Fruit fly (Drosophila melanogaster): Measurements from ENCODE around the gene vex.
"Not testable (repeated sequence)": the region's sequence is repeated elsewhere in the genome, so short reads cannot be mapped to it uniquely, and the experiment has no call there.

Gene vex

DNA sequence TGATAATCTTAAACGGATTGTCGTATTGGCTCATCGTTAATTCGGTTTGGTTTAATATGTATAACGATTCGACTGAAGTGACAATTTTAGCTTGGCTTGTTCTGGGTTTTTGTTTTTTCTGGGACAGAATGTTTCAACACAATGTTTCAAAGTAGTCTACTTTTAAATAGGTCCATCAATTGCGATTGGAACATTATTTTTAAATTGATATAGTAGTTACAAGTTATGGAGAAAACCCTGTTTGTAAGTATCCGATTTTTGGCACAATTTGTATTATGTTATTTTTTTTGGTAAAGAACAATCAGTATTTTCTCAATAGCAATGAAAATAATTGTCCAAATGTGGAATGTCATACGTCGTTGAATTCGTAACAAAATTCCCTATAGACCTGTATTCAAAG lies 88.8 kb downstream of the vex start, which contains the start of gene Rab9Fa:
Rab9Fa (minus strand) TSS at position 101 of the 400 bp plus-strand sequence.
- not testable (repeated sequence) for TF ChIP-seq CG17801 (GFP tag; optimal IDR thresholded peaks at IDR 0.05; ENCODE audit: partially characterized antibody)

DNA sequence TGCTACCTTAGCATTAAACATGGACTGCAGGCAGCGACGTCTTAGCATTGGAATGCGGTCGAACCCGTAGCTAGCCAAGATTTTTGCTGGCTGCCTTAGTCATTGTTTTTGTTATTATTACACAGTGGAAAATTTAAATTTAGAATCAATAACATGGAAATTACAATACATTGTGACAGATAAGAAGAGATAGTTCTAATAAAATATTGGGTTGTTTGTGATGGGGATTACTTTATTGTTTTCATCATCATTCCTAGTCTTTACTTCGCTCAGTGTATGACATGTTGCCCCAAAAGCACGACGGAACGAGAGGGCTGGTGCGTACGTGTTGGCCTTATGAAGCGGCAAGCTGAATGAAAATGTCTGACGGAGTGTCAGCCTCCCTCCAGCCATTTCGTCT lies 103.1 kb downstream of the vex start:
- no peak for TF ChIP-seq CG17801 (GFP tag; optimal IDR thresholded peaks at IDR 0.05; ENCODE audit: partially characterized antibody)

DNA sequence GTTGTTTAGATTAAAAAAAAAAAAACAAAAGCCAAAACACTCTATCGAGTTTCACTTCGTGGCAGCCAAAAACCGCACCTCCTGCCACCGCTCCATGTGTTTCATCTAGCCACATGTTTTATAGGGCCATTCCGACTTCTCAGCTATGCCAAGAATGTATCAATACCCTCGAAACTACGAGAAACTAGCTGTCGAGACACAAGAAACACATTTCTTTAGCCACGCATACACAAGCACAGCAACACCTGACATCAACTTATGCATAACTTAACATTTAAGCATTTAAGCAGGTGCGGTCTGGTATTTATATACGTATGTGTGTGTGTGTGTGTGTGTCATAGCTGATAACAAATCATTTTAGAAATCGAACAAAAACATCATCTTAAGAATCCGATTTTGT lies 104.1 kb downstream of the vex start:
- TF ChIP-seq CG17801 (GFP tag; optimal IDR thresholded peaks at IDR 0.05; ENCODE audit: partially characterized antibody): no peak

DNA sequence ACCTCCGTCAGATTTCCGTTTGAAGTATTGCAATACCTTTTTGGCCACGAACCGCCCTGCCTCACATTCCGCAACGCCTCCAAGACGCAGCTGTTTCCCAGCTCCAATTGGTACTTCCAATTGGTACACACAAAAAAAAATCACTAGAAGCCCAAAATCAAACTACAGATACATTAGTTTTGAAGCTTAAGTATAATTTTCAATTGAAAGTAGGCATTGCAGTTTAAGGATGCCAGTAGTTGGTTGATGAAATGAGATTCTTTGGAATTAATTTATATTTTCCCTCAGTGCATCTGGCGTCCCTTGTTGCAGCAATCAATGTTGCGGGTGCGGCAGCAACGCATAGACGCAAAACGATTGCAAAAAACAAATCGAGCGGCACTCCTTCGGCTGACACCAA lies 105.9 kb downstream of the vex start:
- TF ChIP-seq CG17801 (GFP tag; optimal IDR thresholded peaks at IDR 0.05; ENCODE audit: partially characterized antibody): no peak

DNA sequence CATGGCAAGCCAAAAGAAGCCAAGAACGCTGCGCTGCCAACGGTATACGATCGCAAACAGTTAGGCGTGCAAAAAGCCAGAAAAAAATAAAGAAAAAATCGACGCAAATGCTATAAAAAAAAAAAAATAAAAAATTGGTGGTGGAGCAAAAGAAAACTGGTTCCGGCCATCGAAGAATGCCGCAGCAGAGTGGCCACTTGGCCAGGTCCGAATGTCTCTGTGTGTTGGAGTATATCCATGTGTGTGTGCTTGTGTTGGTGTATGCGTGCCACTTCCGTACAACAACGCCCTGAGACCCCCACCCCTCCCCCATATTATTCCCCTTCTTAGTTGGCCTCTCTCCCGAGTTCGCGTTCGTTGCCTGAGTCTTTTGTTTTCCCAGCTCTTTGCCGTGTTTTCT lies 107.4 kb downstream of the vex start:
- no peak for TF ChIP-seq CG17801 (GFP tag; optimal IDR thresholded peaks at IDR 0.05; ENCODE audit: partially characterized antibody)

DNA sequence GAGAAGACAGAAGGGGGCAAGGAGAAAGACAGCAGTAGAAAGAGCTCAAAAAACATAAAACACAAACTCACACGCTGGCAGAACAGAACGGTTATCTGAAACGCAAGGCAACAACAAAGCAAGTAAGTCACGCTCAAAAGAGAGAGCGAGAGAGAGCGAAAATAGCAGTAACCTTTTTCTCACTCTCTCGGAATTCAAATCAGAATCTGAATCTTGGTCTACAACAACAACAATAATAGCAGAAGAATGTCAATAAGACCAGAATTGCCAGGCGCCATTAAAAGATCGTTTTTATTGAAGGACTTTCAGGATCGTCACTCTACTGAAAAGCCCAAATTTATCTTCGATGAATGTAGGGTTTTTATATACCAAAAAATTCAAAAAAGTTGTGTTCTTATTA lies 108.5 kb downstream of the vex start:
- no peak for TF ChIP-seq CG17801 (GFP tag; optimal IDR thresholded peaks at IDR 0.05; ENCODE audit: partially characterized antibody)

DNA sequence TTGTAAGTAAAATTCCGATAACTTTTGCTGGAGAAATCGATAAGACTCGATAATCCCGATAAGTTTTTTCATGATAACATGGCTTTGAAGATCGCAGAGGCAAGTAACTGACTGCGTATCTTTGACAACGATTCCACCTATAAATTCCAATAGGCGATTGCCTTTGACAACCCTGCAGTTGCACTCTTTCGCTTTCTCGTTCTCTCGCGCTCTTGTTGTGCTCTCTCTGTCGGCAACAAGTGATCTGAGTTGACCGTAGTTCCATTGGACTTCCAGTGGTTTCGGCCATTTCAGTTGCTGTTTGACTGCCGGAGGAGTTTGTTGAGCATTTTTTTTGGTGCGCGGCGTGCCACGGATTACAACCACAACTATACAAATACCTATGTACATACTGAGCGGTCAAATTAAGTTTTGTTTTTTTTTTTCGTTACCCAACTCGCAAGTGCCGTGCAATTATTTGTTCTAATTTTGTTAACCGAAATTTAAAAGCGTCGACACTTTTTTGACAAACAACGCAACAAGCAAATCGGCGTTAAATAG lies 109.1 kb downstream of the vex start, which contains the start of gene Myo10A:
Myo10A (plus strand) TSS at position 288 of the 540 bp plus-strand sequence.
- TF ChIP-seq CG17801 (GFP tag; optimal IDR thresholded peaks at IDR 0.05; ENCODE audit: partially characterized antibody): no peak

DNA sequence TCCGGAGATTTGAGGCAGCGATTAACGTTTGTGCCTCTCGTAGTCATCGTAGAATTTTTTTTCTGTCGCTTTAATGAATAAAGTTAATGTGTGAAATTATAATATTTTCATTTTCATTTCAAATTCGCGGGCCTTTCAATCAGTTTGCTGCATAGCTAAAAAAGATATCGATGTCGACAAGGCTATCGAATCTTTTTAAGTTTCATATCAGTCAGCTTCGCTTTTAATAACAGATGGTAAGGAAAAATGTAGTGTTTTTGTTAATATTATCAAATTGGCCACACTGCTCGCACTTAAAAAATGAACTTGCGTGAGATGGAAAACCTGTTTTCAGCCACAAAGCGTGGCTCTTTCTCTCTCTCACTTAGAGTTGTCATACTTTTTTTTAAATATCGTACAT lies 110.1 kb downstream of the vex start:
- no peak for TF ChIP-seq CG17801 (GFP tag; optimal IDR thresholded peaks at IDR 0.05; ENCODE audit: partially characterized antibody)

DNA sequence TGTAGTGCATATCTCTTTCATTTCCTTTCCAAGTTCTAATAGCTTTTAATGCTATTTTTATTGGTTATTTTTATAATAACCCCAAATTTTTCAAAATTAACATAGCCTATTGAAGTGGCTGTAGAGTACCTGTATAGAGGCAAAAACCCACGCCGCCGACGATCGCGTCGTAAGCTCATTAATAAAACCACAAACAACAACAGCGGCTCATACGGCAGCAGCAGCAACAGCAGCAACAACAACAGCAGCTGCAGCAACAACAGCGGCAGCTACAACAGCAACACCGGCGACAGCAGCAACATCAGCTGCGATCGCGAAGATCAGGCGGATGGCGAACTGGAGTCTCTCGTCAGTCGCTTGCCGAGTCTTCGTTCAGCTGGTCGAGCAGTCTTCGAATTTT lies 112.6 kb downstream of the vex start, which contains the start of gene CG2145:
CG2145 (plus strand) TSS at position 290 of the 400 bp plus-strand sequence.
- peak; percentile 61 for TF ChIP-seq CG17801 (GFP tag; optimal IDR thresholded peaks at IDR 0.05; ENCODE audit: partially characterized antibody)

DNA sequence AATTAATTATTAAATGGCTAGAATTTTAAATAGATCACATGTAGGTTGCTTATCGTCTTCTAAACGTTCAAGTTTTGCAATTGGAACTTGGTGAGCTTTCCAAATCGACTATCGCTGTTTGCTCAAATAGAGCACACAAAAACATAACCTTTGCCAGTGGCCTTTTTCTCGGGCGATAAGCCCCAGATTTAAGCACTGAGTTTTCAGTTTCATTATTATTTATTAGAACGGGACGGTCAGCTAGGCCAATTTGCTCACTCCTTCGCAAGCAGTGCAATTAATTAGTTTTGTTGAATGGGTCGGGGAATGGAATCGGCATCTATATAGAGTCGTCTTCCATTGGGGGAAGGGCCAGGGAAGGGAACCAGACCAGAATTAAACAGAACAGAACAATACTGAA lies 113.5 kb downstream of the vex start:
- TF ChIP-seq CG17801 (GFP tag; optimal IDR thresholded peaks at IDR 0.05; ENCODE audit: partially characterized antibody): no peak

DNA sequence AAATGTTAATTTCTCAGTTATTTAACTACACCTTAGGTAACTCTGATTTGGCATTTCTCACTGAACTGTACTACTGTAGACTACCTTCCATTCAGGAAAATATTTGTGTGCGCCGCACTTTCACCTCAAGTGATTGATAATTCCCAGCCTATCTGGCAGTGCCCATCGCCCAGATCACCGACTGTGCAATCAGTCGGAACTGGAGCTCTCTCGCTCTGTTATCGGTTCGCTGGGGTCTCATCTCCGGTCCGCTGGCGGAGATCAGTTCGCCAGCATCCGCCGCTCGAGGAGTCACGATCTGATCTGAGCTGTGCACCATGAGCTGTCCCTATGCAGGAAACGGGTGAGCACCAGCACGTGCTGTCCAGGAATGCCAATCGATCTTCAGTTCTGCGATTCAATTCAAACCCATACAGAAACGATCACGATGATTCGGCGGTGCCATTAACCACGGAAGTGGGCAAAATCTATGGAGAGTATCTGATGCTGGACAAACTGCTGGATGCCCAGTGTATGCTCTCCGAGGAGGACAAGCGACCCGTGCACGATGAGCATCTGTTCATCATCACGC lies 115.9 kb downstream of the vex start, which contains the start of gene v:
v (plus strand) TSS at position 262 of the 571 bp plus-strand sequence.
- no peak for TF ChIP-seq CG17801 (GFP tag; optimal IDR thresholded peaks at IDR 0.05; ENCODE audit: partially characterized antibody)

DNA sequence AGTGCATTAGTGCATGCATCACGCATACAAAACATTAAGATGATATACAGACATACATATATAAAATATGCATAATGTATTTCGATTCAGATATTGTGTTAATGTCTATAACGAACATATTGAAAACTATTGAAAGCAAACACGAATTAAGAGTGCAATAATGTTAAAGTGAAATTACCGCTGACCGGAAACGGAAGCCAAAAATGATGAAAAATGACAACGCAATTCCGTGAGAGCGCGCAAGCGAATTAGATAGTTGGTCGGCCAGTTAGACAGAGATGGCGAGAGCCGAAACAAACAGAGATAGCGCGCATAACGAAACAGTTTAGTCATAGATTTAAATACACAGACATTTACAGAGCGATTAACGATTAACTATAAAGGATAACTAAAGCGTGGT lies 117.5 kb downstream of the vex start:
- TF ChIP-seq CG17801 (GFP tag; optimal IDR thresholded peaks at IDR 0.05; ENCODE audit: partially characterized antibody): no peak

DNA sequence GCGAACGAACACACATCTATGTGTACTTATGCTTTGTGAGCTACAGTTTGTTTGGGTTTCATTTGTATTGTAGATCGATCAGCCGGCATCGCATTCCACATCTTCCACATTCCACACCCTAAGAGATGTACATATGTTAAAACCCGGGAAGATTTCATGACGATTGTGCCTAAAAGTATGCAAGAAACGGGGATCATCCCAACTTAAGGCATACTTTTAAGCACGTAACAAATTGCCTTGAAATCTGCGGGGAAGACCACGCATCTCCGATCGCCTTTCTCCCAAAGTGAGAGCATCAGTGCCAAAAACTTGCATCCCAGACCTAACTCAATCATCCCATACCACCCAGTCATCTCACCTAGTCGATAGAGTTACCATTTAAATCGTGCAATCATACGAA lies 118.0 kb downstream of the vex start:
- no peak for TF ChIP-seq CG17801 (GFP tag; optimal IDR thresholded peaks at IDR 0.05; ENCODE audit: partially characterized antibody)

All from ovary, adult (tissue).